Fruit fly (Drosophila melanogaster) whole organism, embryonic: ENCODE data around the gene CG45100.

Experiments
- Bgb ChIP-seq: fragments of 200-800 bp; sonication (Bioruptor generic); IDR thresholded peaks from 2 replicates; pipeline ENCODE4 v1.3.6; 2022; ENCODE audit warnings: missing biosample characterization, missing genetic modification characterization; ENCODE audit not compliant: partially characterized antibody
- CG11456 ChIP-seq: fragments of 200-800 bp; sonication (Bioruptor generic); IDR thresholded peaks from 3 replicates; pipeline ENCODE4 v1.3.6; 2022; ENCODE audit warnings: missing biosample characterization, missing genetic modification characterization
- CG11723 ChIP-seq: fragments of 200-800 bp; sonication (Bioruptor generic); optimal IDR thresholded peaks from 2 replicates; lab custom pipeline; 2017; ENCODE audit warnings: missing biosample characterization, mild to moderate bottlenecking, missing genetic modification characterization
- CG13287 ChIP-seq: fragments of 200-800 bp; sonication (Bioruptor generic); IDR thresholded peaks from 2 replicates; pipeline ENCODE4 v1.3.6; 2022; ENCODE audit warnings: missing biosample characterization, missing genetic modification characterization; ENCODE audit not compliant: partially characterized antibody
- CG14667 ChIP-seq: fragments of 200-800 bp; sonication (Bioruptor generic); IDR thresholded peaks from 2 replicates; pipeline ENCODE4 v1.3.6; 2022; ENCODE audit warnings: missing biosample characterization, missing genetic modification characterization
- CG15269 ChIP-seq: fragments of 200-800 bp; sonication (Bioruptor generic); optimal IDR thresholded peaks from 2 replicates; lab custom pipeline; 2018; ENCODE audit warnings: missing biosample characterization, mild to moderate bottlenecking, missing genetic modification characterization, moderate library complexity
- CG15514 ChIP-seq: fragments of 200-800 bp; sonication (Bioruptor generic); optimal IDR thresholded peaks from 3 replicates; lab custom pipeline; 2017; ENCODE audit warnings: missing biosample characterization, missing genetic modification characterization, mild to moderate bottlenecking, moderate library complexity, missing genetic modification reagents
- CG1602 ChIP-seq: fragments of 200-800 bp; sonication (Bioruptor generic); optimal IDR thresholded peaks from 3 replicates; lab custom pipeline; 2016; ENCODE audit warnings: missing biosample characterization, missing genetic modification characterization
- CG1792 ChIP-seq: fragments of 200-800 bp; sonication (Bioruptor generic); optimal IDR thresholded peaks from 2 replicates; lab custom pipeline; 2016; ENCODE audit warnings: missing biosample characterization, missing genetic modification characterization
- CG2116 ChIP-seq: fragments of 200-800 bp; sonication (Bioruptor generic); optimal IDR thresholded peaks from 3 replicates; lab custom pipeline; 2018; ENCODE audit warnings: missing biosample characterization, mild to moderate bottlenecking, missing genetic modification characterization
- CG33213 ChIP-seq: fragments of 200-800 bp; sonication (Bioruptor generic); optimal IDR thresholded peaks from 3 replicates; lab custom pipeline; 2016; ENCODE audit warnings: missing biosample characterization, missing genetic modification characterization
- CG34422 ChIP-seq: fragments of 200-800 bp; sonication (Bioruptor generic); IDR thresholded peaks from 3 replicates; pipeline ENCODE4 v1.3.6; 2022; ENCODE audit warnings: missing biosample characterization, missing genetic modification characterization
- CG4854 ChIP-seq: fragments of 200-800 bp; sonication (Bioruptor generic); optimal IDR thresholded peaks from 2 replicates; lab custom pipeline; 2016; ENCODE audit warnings: missing biosample characterization, missing genetic modification characterization, inconsistent platforms
- CG5953 ChIP-seq: fragments of 200-800 bp; sonication (Bioruptor generic); IDR thresholded peaks from 2 replicates; pipeline ENCODE4 v1.3.6; 2022; ENCODE audit warnings: missing biosample characterization, missing genetic modification characterization
- CG6683 ChIP-seq: fragments of 200-800 bp; sonication (Bioruptor generic); optimal IDR thresholded peaks from 2 replicates; lab custom pipeline; 2017; ENCODE audit warnings: missing biosample characterization, mild to moderate bottlenecking, missing genetic modification characterization, missing genetic modification reagents
- CG7745 ChIP-seq: fragments of 200-800 bp; sonication (Bioruptor generic); optimal IDR thresholded peaks from 2 replicates; lab custom pipeline; 2018; ENCODE audit warnings: missing biosample characterization, mild to moderate bottlenecking, missing genetic modification characterization, moderate library complexity
- CG7963 ChIP-seq: fragments of 200-800 bp; sonication (Bioruptor generic); IDR thresholded peaks from 3 replicates; pipeline ENCODE4 v1.3.6; 2022; ENCODE audit warnings: missing biosample characterization, missing genetic modification characterization; ENCODE audit not compliant: partially characterized antibody
- CG8924 ChIP-seq: fragments of 200-800 bp; optimal IDR thresholded peaks from 3 replicates; lab custom pipeline; 2019; ENCODE audit warnings: missing biosample characterization, mild to moderate bottlenecking, missing genetic modification characterization, moderate library complexity
- Hr3 ChIP-seq: fragments of 200-800 bp; sonication (Bioruptor generic); optimal IDR thresholded peaks from 3 replicates; lab custom pipeline; 2016; ENCODE audit warnings: missing biosample characterization, missing genetic modification characterization
- Jarid2 ChIP-seq: fragments of 200-800 bp; sonication (Bioruptor generic); optimal IDR thresholded peaks from 3 replicates; lab custom pipeline; 2017; ENCODE audit warnings: mild to moderate bottlenecking, missing biosample characterization, missing genetic modification reagents, missing genetic modification characterization
- Lhr ChIP-seq: fragments of 200-800 bp; sonication (Bioruptor generic); optimal IDR thresholded peaks from 3 replicates; lab custom pipeline; 2017; ENCODE audit warnings: mild to moderate bottlenecking, missing biosample characterization, missing genetic modification reagents, missing genetic modification characterization
- Mrtf ChIP-seq: fragments of 200-800 bp; sonication (Bioruptor generic); IDR thresholded peaks from 3 replicates; pipeline ENCODE4 v1.3.6; 2022; ENCODE audit warnings: missing biosample characterization, missing genetic modification characterization
- Nf-YA ChIP-seq: fragments of 200-800 bp; sonication (Bioruptor generic); IDR thresholded peaks from 2 replicates; pipeline ENCODE4 v1.3.6; 2022; ENCODE audit warnings: missing biosample characterization, missing genetic modification characterization
- Oli ChIP-seq: fragments of 200-800 bp; sonication (Bioruptor generic); optimal IDR thresholded peaks from 2 replicates; lab custom pipeline; 2018; ENCODE audit warnings: missing biosample characterization, mild to moderate bottlenecking, missing genetic modification characterization, moderate library complexity
- Sry-δ ChIP-seq: fragments of 200-800 bp; sonication (Bioruptor generic); optimal IDR thresholded peaks from 2 replicates; lab custom pipeline; 2016; ENCODE audit warnings: missing biosample characterization, missing genetic modification characterization
- ab ChIP-seq: fragments of 200-800 bp; sonication (Bioruptor generic); optimal IDR thresholded peaks from 2 replicates; lab custom pipeline; 2016; ENCODE audit warnings: missing biosample characterization, missing genetic modification characterization
- ato ChIP-seq: fragments of 200-800 bp; sonication (Bioruptor generic); IDR thresholded peaks from 2 replicates; pipeline ENCODE4 v1.3.6; 2022; ENCODE audit warnings: missing biosample characterization, missing genetic modification characterization; ENCODE audit not compliant: partially characterized antibody
- cg ChIP-seq: fragments of 200-800 bp; sonication (Bioruptor generic); optimal IDR thresholded peaks from 3 replicates; lab custom pipeline; 2019; ENCODE audit warnings: missing biosample characterization, mild to moderate bottlenecking, missing genetic modification characterization, moderate library complexity
- chinmo ChIP-seq: fragments of 200-800 bp; sonication (Bioruptor generic); IDR thresholded peaks from 4 replicates; pipeline ENCODE4 v1.3.6; 2022; ENCODE audit warnings: missing biosample characterization, missing genetic modification characterization; ENCODE audit not compliant: partially characterized antibody
- chm ChIP-seq: fragments of 200-800 bp; sonication (Bioruptor generic); IDR thresholded peaks from 2 replicates; pipeline ENCODE4 v1.3.6; 2022; ENCODE audit warnings: missing biosample characterization, missing genetic modification characterization
- crp ChIP-seq, 2 experiments: fragments of 200-800 bp; sonication (Bioruptor generic); optimal IDR thresholded peaks; 2 replicates in 1 of 2; 3 replicates in 1 of 2; lab custom pipeline; 2017; ENCODE audit warnings: missing biosample characterization in 2 of 2, missing genetic modification characterization in 2 of 2, mild to moderate bottlenecking in 1 of 2, moderate library complexity in 1 of 2
- dimm ChIP-seq: fragments of 200-800 bp; sonication (Bioruptor generic); IDR thresholded peaks from 2 replicates; pipeline ENCODE4 v1.3.6; 2022; ENCODE audit warnings: missing biosample characterization, missing genetic modification characterization
- dm ChIP-seq: fragments of 200-800 bp; sonication (Bioruptor generic); optimal IDR thresholded peaks from 3 replicates; lab custom pipeline; 2016; ENCODE audit warnings: missing biosample characterization, missing genetic modification characterization
- fd3F ChIP-seq: fragments of 200-800 bp; sonication (Bioruptor generic); optimal IDR thresholded peaks from 2 replicates; lab custom pipeline; 2018; ENCODE audit warnings: missing biosample characterization, mild to moderate bottlenecking, missing genetic modification characterization, moderate library complexity
- jing ChIP-seq: fragments of 200-800 bp; sonication (Bioruptor generic); optimal IDR thresholded peaks from 2 replicates; lab custom pipeline; 2018; ENCODE audit warnings: missing biosample characterization, mild to moderate bottlenecking, missing genetic modification characterization
- kni ChIP-seq: fragments of 200-800 bp; sonication (Bioruptor generic); optimal IDR thresholded peaks from 3 replicates; lab custom pipeline; 2017; ENCODE audit warnings: mild to moderate bottlenecking, missing biosample characterization, missing genetic modification reagents, missing genetic modification characterization
- lbe ChIP-seq: fragments of 200-800 bp; sonication (Bioruptor generic); optimal IDR thresholded peaks from 2 replicates; lab custom pipeline; 2016; ENCODE audit warnings: missing biosample characterization, mild to moderate bottlenecking, missing genetic modification characterization
- mam ChIP-seq: fragments of 200-800 bp; sonication (Bioruptor generic); optimal IDR thresholded peaks from 3 replicates; lab custom pipeline; 2016; ENCODE audit warnings: missing biosample characterization, missing genetic modification characterization
- nmo ChIP-seq: fragments of 200-800 bp; sonication (Bioruptor generic); optimal IDR thresholded peaks from 2 replicates; lab custom pipeline; 2018; ENCODE audit warnings: missing biosample characterization, mild to moderate bottlenecking, missing genetic modification characterization, moderate library complexity
- ro ChIP-seq: fragments of 200-800 bp; sonication (Bioruptor generic); IDR thresholded peaks from 2 replicates; pipeline ENCODE4 v1.3.6; 2022; ENCODE audit warnings: missing biosample characterization, missing genetic modification characterization
- salm ChIP-seq: fragments of 200-800 bp; sonication (Bioruptor generic); optimal IDR thresholded peaks from 2 replicates; lab custom pipeline; 2018; ENCODE audit warnings: missing biosample characterization, mild to moderate bottlenecking, missing genetic modification characterization
- sc ChIP-seq, 3 experiments: fragments of >200 bp in 2 of 3; fragments of 200-800 bp in 1 of 3; sonication (Bioruptor generic) in 1 of 3; optimal IDR thresholded peaks; 2 replicates in 2 of 3; 3 replicates in 1 of 3; lab custom pipeline; 2017; ENCODE audit warnings: mild to moderate bottlenecking in 1 of 3, missing biosample characterization in 1 of 3, missing genetic modification characterization in 1 of 3, missing genetic modification reagents in 1 of 3
- schlank ChIP-seq: fragments of 200-800 bp; sonication (Bioruptor generic); optimal IDR thresholded peaks from 2 replicates; lab custom pipeline; 2018; ENCODE audit warnings: missing biosample characterization, mild to moderate bottlenecking, missing genetic modification characterization
- scrt ChIP-seq: fragments of 200-800 bp; sonication (Bioruptor generic); optimal IDR thresholded peaks from 2 replicates; lab custom pipeline; 2018; ENCODE audit warnings: missing biosample characterization, mild to moderate bottlenecking, missing genetic modification characterization, moderate library complexity
- sr ChIP-seq: fragments of 200-800 bp; sonication (Bioruptor generic); IDR thresholded peaks from 3 replicates; pipeline ENCODE4 v1.3.6; 2022; ENCODE audit warnings: missing biosample characterization, missing genetic modification characterization
- stwl ChIP-seq: fragments of 200-800 bp; sonication (Bioruptor generic); optimal IDR thresholded peaks from 3 replicates; lab custom pipeline; 2018; ENCODE audit warnings: missing biosample characterization, mild to moderate bottlenecking, missing genetic modification characterization, moderate library complexity
- usp ChIP-seq: fragments of >200 bp; optimal IDR thresholded peaks from 2 replicates; lab custom pipeline; 2017; ENCODE audit warnings: missing biosample characterization, missing genetic modification characterization
- zf30C ChIP-seq: fragments of 200-800 bp; sonication (Bioruptor generic); optimal IDR thresholded peaks from 3 replicates; lab custom pipeline; 2018; ENCODE audit warnings: missing biosample characterization, mild to moderate bottlenecking, missing genetic modification characterization

The CG45100 gene

DNA sequence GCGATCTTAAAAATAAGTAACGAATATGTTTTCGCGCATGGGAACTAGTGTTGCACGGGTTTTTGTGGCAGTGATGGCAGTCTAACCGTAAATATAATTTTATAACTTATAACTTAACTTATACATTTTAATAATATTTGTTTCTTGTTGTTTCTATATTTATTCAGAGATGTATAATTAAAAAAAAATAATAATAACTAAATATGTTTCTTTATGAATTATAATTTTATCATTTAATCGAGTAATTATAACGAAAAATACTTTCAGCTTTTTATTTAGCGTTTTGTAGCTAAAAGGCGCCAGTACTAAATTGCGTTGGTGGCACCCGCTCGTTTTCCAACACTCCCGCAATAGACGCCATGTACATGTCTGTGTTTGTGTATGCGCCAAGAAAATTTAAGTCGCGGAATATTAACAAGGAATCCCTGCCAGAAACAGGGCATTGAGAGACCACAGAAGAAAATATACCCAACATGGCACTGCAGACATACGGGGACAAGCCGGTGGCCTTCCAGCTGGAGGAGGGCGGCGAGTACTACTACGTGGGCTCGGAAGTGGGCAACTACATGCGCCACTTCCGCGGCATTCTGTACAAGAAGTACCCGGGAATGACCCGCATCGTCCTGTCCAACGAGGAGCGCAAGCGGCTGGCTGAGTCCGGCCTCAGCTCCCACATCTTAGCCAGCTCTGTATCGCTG, 3.7 kb downstream of the CG45100 start, which contains the start of the genes mRpL44 and Snr1 (continued):
- TF ChIP-seq Lhr (GFP tag; lab: Kevin White, UChicago): no peak
- TF ChIP-seq CG13287: 0 out of 2 replicates have a peak, but pooled peaks have one; percentile 15
- TF ChIP-seq nmo (GFP tag; lab: Kevin White, UChicago): peak; percentile 72
- peak; percentile 24 for TF ChIP-seq CG1602
- no peak for TF ChIP-seq Mrtf (GFP tag; lab: Robert Waterston, UW)
- TF ChIP-seq mam (GFP tag; lab: Kevin White, UChicago): no peak
- TF ChIP-seq crp (GFP tag; optimal IDR thresholded peaks at IDR 0.05; lab: Kevin White, UChicago): no peak
- TF ChIP-seq Jarid2: no peak
- peak; percentile 37 for TF ChIP-seq lbe (GFP tag; lab: Kevin White, UChicago)
- TF ChIP-seq ab (GFP tag; lab: Kevin White, UChicago): no peak
- TF ChIP-seq fd3F (GFP tag; lab: Kevin White, UChicago): peak; percentile 27
- TF ChIP-seq usp (GFP tag; lab: Kevin White, UChicago): no peak
- TF ChIP-seq ro (GFP tag; lab: Robert Waterston, UW): no peak
- no peak for TF ChIP-seq CG11723
- TF ChIP-seq ato (GFP tag; lab: Robert Waterston, UW): no peak
- TF ChIP-seq sr (GFP tag; lab: Robert Waterston, UW): peak; percentile 82
- no peak for TF ChIP-seq chinmo (GFP tag; lab: Robert Waterston, UW)
- TF ChIP-seq dimm: no peak
- peak; percentile 39 for TF ChIP-seq Hr3 (GFP tag; lab: Kevin White, UChicago)
- TF ChIP-seq cg (GFP tag; lab: Kevin White, UChicago): peak; percentile 67
- no peak for TF ChIP-seq stwl (tag; lab: Kevin White, UChicago)
- no peak for TF ChIP-seq dm (GFP tag; lab: Kevin White, UChicago)
- no peak for TF ChIP-seq zf30C (GFP tag; lab: Kevin White, UChicago)
- no peak for TF ChIP-seq Bgb (GFP tag; lab: Robert Waterston, UW)
- TF ChIP-seq Nf-YA (GFP tag; lab: Robert Waterston, UW): no peak
- no peak for TF ChIP-seq CG7963
- no peak for TF ChIP-seq Sry-δ
- TF ChIP-seq chm (GFP tag; lab: Robert Waterston, UW): no peak
- TF ChIP-seq CG4854 (GFP tag; lab: Kevin White, UChicago): no peak
- peak; percentile 74 for TF ChIP-seq CG15514 (GFP tag; lab: Kevin White, UChicago)
- TF ChIP-seq CG33213: no peak
- no peak for TF ChIP-seq CG14667 (GFP tag; lab: Robert Waterston, UW)
- TF ChIP-seq Oli (tag; lab: Kevin White, UChicago): peak; percentile 28
- no peak for TF ChIP-seq CG15269 (tag; lab: Kevin White, UChicago)
- no peak for TF ChIP-seq kni
- TF ChIP-seq schlank: no peak
- TF ChIP-seq CG7745 (tag; lab: Kevin White, UChicago): no peak
- TF ChIP-seq jing: no peak
- peak; percentile 56 for TF ChIP-seq CG2116
- TF ChIP-seq CG1792 (GFP tag; lab: Kevin White, UChicago): no peak
- peak; percentile 33 for TF ChIP-seq CG6683 (GFP tag; lab: Kevin White, UChicago)
- no peak for TF ChIP-seq CG5953
- no peak for TF ChIP-seq CG8924
- no peak for TF ChIP-seq salm (tag; lab: Kevin White, UChicago)
- TF ChIP-seq CG11456 (GFP tag; lab: Robert Waterston, UW): no peak
- peak; percentile 41; the same call in 1 of the 3 replicates for TF ChIP-seq CG34422 (GFP tag; lab: Robert Waterston, UW)
- no peak for TF ChIP-seq scrt (GFP tag; lab: Kevin White, UChicago)
- no peak for TF ChIP-seq sc (optimal IDR thresholded peaks at IDR 0.05; lab: Kevin White, UChicago)
- no peak for TF ChIP-seq sc (GFP tag; optimal IDR thresholded peaks at IDR 0.05; lab: Kevin White, UChicago)
